Fruit fly (Drosophila melanogaster) whole organism, embryonic: ENCODE results near the gene CG3368.

Experiments
- Abd-B ChIP-seq: fragments of 200-800 bp; sonication (Bioruptor generic); optimal IDR thresholded peaks from 2 replicates; lab custom pipeline; 2018; ENCODE audit warnings: missing biosample characterization, mild to moderate bottlenecking, missing genetic modification characterization, moderate library complexity
- Atf-2 ChIP-seq: fragments of 200-800 bp; sonication (Bioruptor generic); optimal IDR thresholded peaks from 2 replicates; lab custom pipeline; 2016; ENCODE audit warnings: missing biosample characterization, missing genetic modification characterization
- BtbVII ChIP-seq: fragments of 200-800 bp; sonication (Bioruptor generic); optimal IDR thresholded peaks from 3 replicates; lab custom pipeline; 2017; ENCODE audit warnings: missing biosample characterization, mild to moderate bottlenecking, missing genetic modification characterization
- Bteb2 ChIP-seq: fragments of 200-800 bp; sonication (Bioruptor generic); optimal IDR thresholded peaks from 2 replicates; lab custom pipeline; 2016; ENCODE audit warnings: missing biosample characterization, missing genetic modification characterization
- CG10147 ChIP-seq: fragments of 200-800 bp; sonication (Bioruptor generic); optimal IDR thresholded peaks from 2 replicates; lab custom pipeline; 2019; ENCODE audit warnings: missing biosample characterization, mild to moderate bottlenecking, missing genetic modification characterization, moderate library complexity
- CG10431 ChIP-seq: fragments of 200-800 bp; sonication (Bioruptor generic); optimal IDR thresholded peaks from 3 replicates; lab custom pipeline; 2018; ENCODE audit warnings: missing biosample characterization, mild to moderate bottlenecking, missing genetic modification characterization
- CG10462 ChIP-seq: fragments of 200-800 bp; sonication (Bioruptor generic); optimal IDR thresholded peaks from 2 replicates; lab custom pipeline; 2016; ENCODE audit warnings: missing biosample characterization, missing genetic modification characterization
- CG12659 ChIP-seq: fragments of 200-800 bp; sonication (Bioruptor generic); optimal IDR thresholded peaks from 3 replicates; lab custom pipeline; 2017; ENCODE audit warnings: mild to moderate bottlenecking, missing biosample characterization, missing genetic modification reagents, missing genetic modification characterization
- CG12942 ChIP-seq: fragments of 200-800 bp; sonication (Bioruptor generic); optimal IDR thresholded peaks from 3 replicates; lab custom pipeline; 2016; ENCODE audit warnings: missing biosample characterization, missing genetic modification characterization
- CG14667 ChIP-seq: fragments of 200-800 bp; sonication (Bioruptor generic); IDR thresholded peaks from 2 replicates; pipeline ENCODE4 v1.3.6; 2022; ENCODE audit warnings: missing biosample characterization, missing genetic modification characterization
- CG1529 ChIP-seq: fragments of 200-800 bp; sonication (Bioruptor generic); optimal IDR thresholded peaks from 3 replicates; lab custom pipeline; 2018; ENCODE audit warnings: missing biosample characterization, missing genetic modification characterization
- CG15696 ChIP-seq: fragments of 200-800 bp; sonication (Bioruptor generic); optimal IDR thresholded peaks from 2 replicates; lab custom pipeline; 2019; ENCODE audit warnings: missing biosample characterization, mild to moderate bottlenecking, missing genetic modification characterization, moderate library complexity
- CG17912 ChIP-seq: fragments of 200-800 bp; sonication (Bioruptor generic); optimal IDR thresholded peaks from 2 replicates; lab custom pipeline; 2018; ENCODE audit warnings: missing biosample characterization, mild to moderate bottlenecking, missing genetic modification characterization
- CG18599 ChIP-seq: fragments of 200-800 bp; sonication (Bioruptor generic); optimal IDR thresholded peaks from 3 replicates; lab custom pipeline; 2017; ENCODE audit warnings: missing biosample characterization, missing genetic modification characterization, mild to moderate bottlenecking, moderate library complexity, missing genetic modification reagents
- CG2712 ChIP-seq: fragments of 200-800 bp; optimal IDR thresholded peaks from 3 replicates; lab custom pipeline; 2019; ENCODE audit warnings: missing biosample characterization, mild to moderate bottlenecking, missing genetic modification characterization, moderate library complexity
- CG2889 ChIP-seq: fragments of 200-800 bp; sonication (Bioruptor generic); IDR thresholded peaks from 3 replicates; pipeline ENCODE4 v1.3.6; 2022; ENCODE audit warnings: missing biosample characterization, missing genetic modification characterization
- CG30431 ChIP-seq: fragments of 200-800 bp; sonication (Bioruptor generic); optimal IDR thresholded peaks from 2 replicates; lab custom pipeline; 2017; ENCODE audit warnings: missing biosample characterization, missing genetic modification characterization
- CG31365 ChIP-seq: fragments of 200-800 bp; sonication (Bioruptor generic); optimal IDR thresholded peaks from 2 replicates; lab custom pipeline; 2018; ENCODE audit warnings: missing biosample characterization, mild to moderate bottlenecking, missing genetic modification characterization
- CG4360 ChIP-seq: fragments of 200-800 bp; sonication (Bioruptor generic); IDR thresholded peaks from 2 replicates; pipeline ENCODE4 v1.3.6; 2022; ENCODE audit warnings: missing biosample characterization, missing genetic modification characterization
- CG4424 ChIP-seq: fragments of 200-800 bp; sonication (Bioruptor generic); optimal IDR thresholded peaks from 3 replicates; lab custom pipeline; 2016; ENCODE audit warnings: missing biosample characterization, missing genetic modification characterization
- CG4730 ChIP-seq: fragments of 200-800 bp; sonication (Bioruptor generic); IDR thresholded peaks from 2 replicates; pipeline ENCODE4 v1.3.6; 2022; ENCODE audit warnings: missing biosample characterization, missing genetic modification characterization
- CG7839 ChIP-seq: fragments of 200-800 bp; sonication (Bioruptor generic); optimal IDR thresholded peaks from 3 replicates; lab custom pipeline; 2018; ENCODE audit warnings: missing biosample characterization, mild to moderate bottlenecking, missing genetic modification characterization, moderate library complexity
- CG9817 ChIP-seq: fragments of 200-800 bp; sonication (Bioruptor generic); optimal IDR thresholded peaks from 2 replicates; lab custom pipeline; 2018; ENCODE audit warnings: missing biosample characterization, mild to moderate bottlenecking, missing genetic modification characterization, moderate library complexity
- D19B ChIP-seq: fragments of 200-800 bp; sonication (Bioruptor generic); optimal IDR thresholded peaks from 2 replicates; lab custom pipeline; 2017; ENCODE audit warnings: missing biosample characterization, mild to moderate bottlenecking, missing genetic modification characterization
- Gsc ChIP-seq: fragments of 200-800 bp; sonication (Bioruptor generic); IDR thresholded peaks from 2 replicates; pipeline ENCODE4 v1.3.6; 2022; ENCODE audit warnings: missing biosample characterization, missing genetic modification characterization
- Hey ChIP-seq: fragments of 200-800 bp; sonication (Bioruptor generic); optimal IDR thresholded peaks from 3 replicates; lab custom pipeline; 2018; ENCODE audit warnings: missing biosample characterization, mild to moderate bottlenecking, missing genetic modification characterization
- Myb ChIP-seq: fragments of 200-800 bp; sonication (Bioruptor generic); optimal IDR thresholded peaks from 2 replicates; lab custom pipeline; 2016; ENCODE audit warnings: missing biosample characterization, missing genetic modification characterization
- NC2β ChIP-seq: fragments of 200-800 bp; sonication (Bioruptor generic); optimal IDR thresholded peaks from 2 replicates; lab custom pipeline; 2016; ENCODE audit warnings: missing biosample characterization, missing genetic modification characterization
- NfI ChIP-seq: fragments of 200-800 bp; sonication (Bioruptor generic); optimal IDR thresholded peaks from 3 replicates; lab custom pipeline; 2018; ENCODE audit warnings: missing biosample characterization, mild to moderate bottlenecking, missing genetic modification characterization, moderate library complexity
- Oaz ChIP-seq: fragments of 200-800 bp; sonication (Bioruptor generic); IDR thresholded peaks from 2 replicates; pipeline ENCODE4 v1.3.6; 2022; ENCODE audit warnings: missing biosample characterization, missing genetic modification characterization
- PHDP ChIP-seq: fragments of 200-800 bp; sonication (Bioruptor generic); optimal IDR thresholded peaks from 3 replicates; lab custom pipeline; 2018; ENCODE audit warnings: missing biosample characterization, mild to moderate bottlenecking, missing genetic modification characterization, moderate library complexity
- Sin3A ChIP-seq: fragments of >200 bp; optimal IDR thresholded peaks from 2 replicates; lab custom pipeline; 2018
- Vsx1 ChIP-seq: fragments of 200-800 bp; sonication (Bioruptor generic); optimal IDR thresholded peaks from 2 replicates; lab custom pipeline; 2017; ENCODE audit warnings: missing biosample characterization, mild to moderate bottlenecking, missing genetic modification characterization, missing genetic modification reagents
- YL-1 ChIP-seq: fragments of 200-800 bp; sonication (Bioruptor generic); optimal IDR thresholded peaks from 3 replicates; lab custom pipeline; 2017; ENCODE audit warnings: missing biosample characterization, mild to moderate bottlenecking, missing genetic modification characterization
- bbx ChIP-seq: fragments of 200-800 bp; sonication (Bioruptor generic); IDR thresholded peaks from 2 replicates; pipeline ENCODE4 v1.3.6; 2022; ENCODE audit warnings: missing biosample characterization, missing genetic modification characterization; ENCODE audit not compliant: partially characterized antibody
- cas ChIP-seq: fragments of 200-800 bp; sonication (Bioruptor generic); IDR thresholded peaks from 2 replicates; pipeline ENCODE4 v1.3.6; 2022; ENCODE audit warnings: missing biosample characterization, missing genetic modification characterization
- dmrt99B ChIP-seq: fragments of 200-800 bp; sonication (Bioruptor generic); optimal IDR thresholded peaks from 2 replicates; lab custom pipeline; 2018; ENCODE audit warnings: missing biosample characterization, mild to moderate bottlenecking, missing genetic modification characterization, moderate library complexity
- jigr1 ChIP-seq: fragments of 200-800 bp; sonication (Bioruptor generic); IDR thresholded peaks from 3 replicates; pipeline ENCODE4 v1.3.6; 2022; ENCODE audit warnings: missing biosample characterization, missing genetic modification characterization
- lbe ChIP-seq: fragments of 200-800 bp; sonication (Bioruptor generic); optimal IDR thresholded peaks from 2 replicates; lab custom pipeline; 2016; ENCODE audit warnings: missing biosample characterization, mild to moderate bottlenecking, missing genetic modification characterization
- oc ChIP-seq: fragments of 200-800 bp; sonication (Bioruptor generic); optimal IDR thresholded peaks from 2 replicates; lab custom pipeline; 2018; ENCODE audit warnings: missing biosample characterization, mild to moderate bottlenecking, missing genetic modification characterization, moderate library complexity
- prd ChIP-seq, 3 experiments: fragments of >200 bp in 2 of 3; fragments of 200-800 bp in 1 of 3; sonication (Bioruptor generic) in 1 of 3; optimal IDR thresholded peaks in 2 of 3; IDR thresholded peaks in 1 of 3; 2 replicates in 2 of 3; 3 replicates in 1 of 3; pipeline versions ENCODE4 v1.3.6 to Lab custom; 2017 to 2022; ENCODE audit warnings: missing biosample characterization in 1 of 3, missing genetic modification characterization in 1 of 3
- sc ChIP-seq, 3 experiments: fragments of >200 bp in 2 of 3; fragments of 200-800 bp in 1 of 3; sonication (Bioruptor generic) in 1 of 3; optimal IDR thresholded peaks; 2 replicates in 2 of 3; 3 replicates in 1 of 3; lab custom pipeline; 2017; ENCODE audit warnings: mild to moderate bottlenecking in 1 of 3, missing biosample characterization in 1 of 3, missing genetic modification characterization in 1 of 3, missing genetic modification reagents in 1 of 3
- sima ChIP-seq: fragments of 200-800 bp; sonication (Bioruptor generic); optimal IDR thresholded peaks from 2 replicates; lab custom pipeline; 2016; ENCODE audit warnings: missing biosample characterization, missing genetic modification characterization
- sisA ChIP-seq: fragments of 200-800 bp; sonication (Bioruptor generic); IDR thresholded peaks from 2 replicates; pipeline ENCODE4 v1.3.6; 2022; ENCODE audit warnings: missing biosample characterization, missing genetic modification characterization
- slp2 ChIP-seq: fragments of 200-800 bp; sonication (Bioruptor generic); optimal IDR thresholded peaks from 2 replicates; lab custom pipeline; 2016; ENCODE audit warnings: missing biosample characterization, missing genetic modification characterization
- ssp ChIP-seq: fragments of 200-800 bp; sonication (Bioruptor generic); IDR thresholded peaks from 2 replicates; pipeline ENCODE4 v1.3.6; 2022; ENCODE audit warnings: missing biosample characterization, missing genetic modification characterization
- stc ChIP-seq: fragments of 200-800 bp; sonication (Bioruptor generic); IDR thresholded peaks from 2 replicates; pipeline ENCODE4 v1.3.6; 2022; ENCODE audit warnings: missing biosample characterization, missing genetic modification characterization
- tll ChIP-seq, 2 experiments: fragments of 200-800 bp in 1 of 2; fragments of >200 bp in 1 of 2; sonication (Bioruptor generic) in 1 of 2; optimal IDR thresholded peaks; 2 replicates each; lab custom pipeline; 2017 to 2019; ENCODE audit warnings: missing biosample characterization in 2 of 2, missing genetic modification characterization in 2 of 2, mild to moderate bottlenecking in 1 of 2, moderate library complexity in 1 of 2
- ttk ChIP-seq: fragments of 200-800 bp; sonication (Bioruptor generic); IDR thresholded peaks from 2 replicates; pipeline ENCODE4 v2.1.2; 2022; ENCODE audit warnings: missing biosample characterization, missing genetic modification characterization
- zfh2 ChIP-seq: fragments of 200-800 bp; sonication (Bioruptor generic); optimal IDR thresholded peaks from 2 replicates; lab custom pipeline; 2016; ENCODE audit warnings: missing biosample characterization, missing genetic modification characterization

Gene CG3368

DNA sequence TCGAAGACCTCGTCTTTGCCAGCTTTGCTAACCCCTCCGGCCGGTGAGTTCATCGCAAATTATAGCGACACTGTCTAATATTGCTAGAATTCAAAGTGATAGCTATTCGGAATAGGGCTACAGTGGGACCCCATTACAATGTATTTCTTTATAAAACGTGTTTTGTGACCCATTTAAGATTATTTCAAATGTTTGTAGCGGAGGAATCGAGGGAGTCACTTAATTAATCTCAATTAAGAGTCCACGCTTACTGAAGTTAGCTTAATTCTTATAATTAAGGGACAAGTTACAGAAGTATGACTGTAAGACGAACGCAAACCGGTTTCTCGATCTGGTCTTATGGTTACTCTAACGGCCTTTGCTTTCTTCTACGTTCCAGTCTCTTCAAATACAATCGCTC lies 6.1 kb downstream of the CG3368 start (continued):
- TF ChIP-seq CG7839 (tag; lab: Kevin White, UChicago) (peak; percentile 61), CG10147 (GFP tag; lab: Kevin White, UChicago) (peak; percentile 50), CG10462 (no peak), sisA (peak; percentile 22; the same call in 1 of the 2 replicates), slp2 (GFP tag; lab: Kevin White, UChicago) (no peak), PHDP (peak; percentile 47), prd (optimal IDR thresholded peaks at IDR 0.05; lab: Kevin White, UChicago) (no peak), prd (GFP tag; IDR thresholded peaks at IDR 0.05; lab: Robert Waterston, UW) (peak; percentile 38; the same call in 2 of the 3 replicates), stc (GFP tag; lab: Robert Waterston, UW) (no peak), NC2β (GFP tag; lab: Kevin White, UChicago) (no peak), Atf-2 (GFP tag; lab: Kevin White, UChicago) (no peak), jigr1 (GFP tag; lab: Robert Waterston, UW) (no peak), CG12942 (GFP tag; lab: Kevin White, UChicago) (no peak), YL-1 (no peak), CG1529 (no peak), CG4424 (GFP tag; lab: Kevin White, UChicago) (peak; percentile 14), CG9817 (peak; percentile 2), ttk (GFP tag; lab: Robert Waterston, UW) (no peak), Myb (peak; percentile 6), BtbVII (GFP tag; lab: Kevin White, UChicago) (peak; percentile 12), CG30431 (GFP tag; lab: Kevin White, UChicago) (peak; percentile 19), sima (no peak), CG4360 (GFP tag; lab: Robert Waterston, UW) (no peak), Sin3A (lab: Kevin White, UChicago) (no peak), CG2712 (tag; lab: Kevin White, UChicago) (peak; percentile 62), Hey (tag; lab: Kevin White, UChicago) (no peak), oc (tag; lab: Kevin White, UChicago) (peak; percentile 2), zfh2 (peak; percentile 61), bbx (GFP tag; lab: Robert Waterston, UW) (no peak), Bteb2 (GFP tag; lab: Kevin White, UChicago) (peak; percentile 6), CG18599 (peak; percentile 61), CG17912 (GFP tag; lab: Kevin White, UChicago) (no peak), dmrt99B (tag; lab: Kevin White, UChicago) (peak; percentile 35), CG31365 (tag; lab: Kevin White, UChicago) (no peak), CG10431 (GFP tag; lab: Kevin White, UChicago) (no peak), CG15696 (tag; lab: Kevin White, UChicago) (peak; percentile 51), NfI (GFP tag; lab: Kevin White, UChicago) (peak; percentile 29), sc (optimal IDR thresholded peaks at IDR 0.05; lab: Kevin White, UChicago) (no peak), sc (GFP tag; optimal IDR thresholded peaks at IDR 0.05; lab: Kevin White, UChicago) (no peak), D19B (GFP tag; lab: Kevin White, UChicago) (peak; percentile 11), Abd-B (GFP tag; lab: Kevin White, UChicago) (no peak), Vsx1 (GFP tag; lab: Kevin White, UChicago) (no peak), CG2889 (GFP tag; lab: Robert Waterston, UW) (no peak; the same call in 2 of the 3 replicates), ssp (no peak), CG4730 (GFP tag; lab: Robert Waterston, UW) (no peak), lbe (GFP tag; lab: Kevin White, UChicago) (no peak), tll (GFP tag; optimal IDR thresholded peaks at IDR 0.05; lab: Kevin White, UChicago) (no peak), CG12659 (GFP tag; lab: Kevin White, UChicago) (no peak), CG14667 (no peak), Oaz (GFP tag; lab: Robert Waterston, UW) (no peak), Gsc (GFP tag; lab: Robert Waterston, UW) (no peak), cas (no peak)
